Worm (Caenorhabditis elegans): ENCODE data around the gene T26C12.3.

The T26C12.3 gene

ce11 chrIV:3251551-3251950 lies 21.6 kb downstream of the T26C12.3 start:
- TF ChIP-seq W03F9.2 (tag; optimal IDR thresholded peaks at IDR 0.05) (no peak), dao-5 (tag; optimal IDR thresholded peaks at IDR 0.05) (no peak), him-1 (tag; optimal IDR thresholded peaks at IDR 0.05) (no peak)

- TF ChIP-seq dao-5 (tag; optimal IDR thresholded peaks at IDR 0.05) (no peak), him-1 (tag; optimal IDR thresholded peaks at IDR 0.05) (no peak), W03F9.2 (tag; optimal IDR thresholded peaks at IDR 0.05) (no peak)
These were observed 23.2 kb downstream of the T26C12.3 start for ce11 chrIV:3250020-3250419.

- TF ChIP-seq him-1 (tag; optimal IDR thresholded peaks at IDR 0.05) (no peak), dao-5 (tag; optimal IDR thresholded peaks at IDR 0.05) (no peak), W03F9.2 (tag; optimal IDR thresholded peaks at IDR 0.05) (no peak)
These were observed 26.3 kb downstream of the T26C12.3 start for ce11 chrIV:3246873-3247272.

- TF ChIP-seq W03F9.2 (tag; optimal IDR thresholded peaks at IDR 0.05) (no peak), him-1 (tag; optimal IDR thresholded peaks at IDR 0.05) (no peak), dao-5 (tag; optimal IDR thresholded peaks at IDR 0.05) (no peak)
These were observed 38.9 kb downstream of the T26C12.3 start for ce11 chrIV:3234269-3234668.

- TF ChIP-seq W03F9.2 (tag; optimal IDR thresholded peaks at IDR 0.05) = no peak
- no peak for TF ChIP-seq dao-5 (tag; optimal IDR thresholded peaks at IDR 0.05)
- TF ChIP-seq him-1 (tag; optimal IDR thresholded peaks at IDR 0.05) = no peak
These were observed 39.7 kb downstream of the T26C12.3 start for ce11 chrIV:3233429-3233885.

ce11 chrIV:3232694-3233372 lies 40.4 kb downstream of the T26C12.3 start:
- TF ChIP-seq dao-5 (tag; optimal IDR thresholded peaks at IDR 0.05) (no peak), him-1 (tag; optimal IDR thresholded peaks at IDR 0.05) (no peak), W03F9.2 (tag; optimal IDR thresholded peaks at IDR 0.05) (no peak)

ce11 chrIV:3231644-3232043 lies 41.6 kb downstream of the T26C12.3 start:
- TF ChIP-seq W03F9.2 (tag; optimal IDR thresholded peaks at IDR 0.05) = no peak

- TF ChIP-seq him-1 (tag; optimal IDR thresholded peaks at IDR 0.05) (no peak), W03F9.2 (tag; optimal IDR thresholded peaks at IDR 0.05) (no peak), dao-5 (tag; optimal IDR thresholded peaks at IDR 0.05) (no peak)
These were observed 45.6 kb downstream of the T26C12.3 start for ce11 chrIV:3227549-3228139.

- TF ChIP-seq him-1 (tag; optimal IDR thresholded peaks at IDR 0.05) (no peak), dao-5 (tag; optimal IDR thresholded peaks at IDR 0.05) (no peak), W03F9.2 (tag; optimal IDR thresholded peaks at IDR 0.05) (no peak)
These were observed 51.1 kb downstream of the T26C12.3 start, which contains the start of gene Y67D8A.2 for ce11 chrIV:3222140-3222539. Gene Y67D8A.2, plus strand, starts transcription at chrIV:3222440.

- no peak for TF ChIP-seq dao-5 (tag; optimal IDR thresholded peaks at IDR 0.05)
- no peak for TF ChIP-seq him-1 (tag; optimal IDR thresholded peaks at IDR 0.05)
- TF ChIP-seq W03F9.2 (tag; optimal IDR thresholded peaks at IDR 0.05) = no peak
These were observed 52.0 kb downstream of the T26C12.3 start for ce11 chrIV:3221158-3221557.
